Fruit fly (Drosophila melanogaster): ENCODE measurements around the gene Wdr37.

The Wdr37 gene

DNA sequence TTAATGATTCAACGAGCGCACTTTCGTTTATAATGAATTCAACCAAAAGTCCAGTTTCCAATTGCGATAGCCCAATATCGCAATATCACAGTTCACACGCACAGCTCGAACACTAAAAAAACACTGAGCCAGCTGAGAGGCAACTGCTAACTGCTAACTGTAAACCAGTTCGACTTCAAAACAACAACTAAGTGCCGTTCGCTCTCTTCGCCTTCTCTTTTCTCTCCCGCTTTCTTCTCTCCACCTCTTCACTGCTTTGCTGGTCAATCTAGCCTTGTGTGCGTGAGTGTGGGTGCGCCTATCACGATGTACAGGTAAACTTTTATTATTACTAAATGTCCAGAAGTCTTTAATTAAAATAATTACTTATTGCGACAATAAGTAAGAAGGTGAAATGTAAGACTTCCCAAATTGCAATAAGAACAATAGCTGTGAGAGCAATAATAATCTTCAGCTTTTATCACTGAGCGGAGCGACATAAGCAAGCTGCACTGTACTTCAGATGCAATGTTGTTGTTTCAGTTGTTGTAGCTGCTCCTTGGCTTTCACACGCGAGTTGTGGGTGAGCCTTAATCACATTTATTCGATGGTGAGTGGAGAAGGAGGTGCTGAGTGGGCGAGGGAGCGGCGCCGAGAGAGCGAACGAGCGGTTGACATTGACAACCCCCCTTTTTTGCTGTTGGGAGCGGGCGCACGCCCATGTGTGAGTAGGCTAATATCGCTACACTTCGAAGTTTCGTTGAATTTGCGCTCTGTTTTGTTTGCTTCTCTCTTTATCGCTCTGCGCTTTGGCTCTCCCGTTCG lies 5.5 kb downstream of the Wdr37 start, which contains the start of gene Vti1b (continued):
- TF ChIP-seq Dbx (GFP tag; IDR thresholded peaks at IDR 0.05) = peak; percentile 88
- TF ChIP-seq so (GFP tag; IDR thresholded peaks at IDR 0.05) = peak; percentile 93
- no peak for TF ChIP-seq knrl (GFP tag; IDR thresholded peaks at IDR 0.05; ENCODE audit: partially characterized antibody)
- peak; percentile 97 for TF ChIP-seq CG2712 (tag; optimal IDR thresholded peaks at IDR 0.05)
- TF ChIP-seq CG1529 (GFP tag; optimal IDR thresholded peaks at IDR 0.05) = peak; percentile 93
- peak; percentile 74 for TF ChIP-seq E2f2 (GFP tag; IDR thresholded peaks at IDR 0.05)
- TF ChIP-seq HLHmδ (GFP tag; optimal IDR thresholded peaks at IDR 0.05) = peak; percentile 62
- peak; percentile 61 for TF ChIP-seq CG15073 (GFP tag; optimal IDR thresholded peaks at IDR 0.05)
- peak; percentile 80 for TF ChIP-seq Camta (GFP tag; optimal IDR thresholded peaks at IDR 0.05)
- peak; percentile 83 for TF ChIP-seq al (GFP tag; IDR thresholded peaks at IDR 0.05)
- no peak for TF ChIP-seq CG8478 (optimal IDR thresholded peaks at IDR 0.05)
- no peak for TF ChIP-seq h (optimal IDR thresholded peaks at IDR 0.05)
- peak; percentile 58 for TF ChIP-seq abd-A (tag; optimal IDR thresholded peaks at IDR 0.05)
- peak; percentile 85 for TF ChIP-seq CG4617 (GFP tag; optimal IDR thresholded peaks at IDR 0.05; ENCODE audit: borderline replicate concordance)
- TF ChIP-seq ab (GFP tag; optimal IDR thresholded peaks at IDR 0.05) = peak; percentile 94
- TF ChIP-seq hbn (GFP tag; IDR thresholded peaks at IDR 0.05; ENCODE audit: partially characterized antibody) = 0 out of 2 replicates have a peak, but pooled peaks have one; percentile 35
- peak; percentile 90 for TF ChIP-seq CG12744 (GFP tag; optimal IDR thresholded peaks at IDR 0.05)
- TF ChIP-seq ci (GFP tag; IDR thresholded peaks at IDR 0.05) = peak; percentile 97
- TF ChIP-seq corto (GFP tag; optimal IDR thresholded peaks at IDR 0.05) = peak; percentile 75
- TF ChIP-seq org-1 (GFP tag; optimal IDR thresholded peaks at IDR 0.05) = peak; percentile 90
- peak; percentile 74 for TF ChIP-seq TFAM (GFP tag; optimal IDR thresholded peaks at IDR 0.05)
- TF ChIP-seq Doc3 (GFP tag; IDR thresholded peaks at IDR 0.05; ENCODE audit: partially characterized antibody) = no peak; the same call in 2 of the 3 replicates
- TF ChIP-seq CG17912 (GFP tag; optimal IDR thresholded peaks at IDR 0.05) = peak; percentile 60
- TF ChIP-seq CG11723 (GFP tag; optimal IDR thresholded peaks at IDR 0.05) = peak; percentile 92
- TF ChIP-seq CG18764 (GFP tag; optimal IDR thresholded peaks at IDR 0.05) = peak; percentile 79
- peak; percentile 94 for TF ChIP-seq HmgZ (tag; optimal IDR thresholded peaks at IDR 0.05)
- no peak for TF ChIP-seq hkb (optimal IDR thresholded peaks at IDR 0.05)
- TF ChIP-seq hkb (GFP tag; IDR thresholded peaks at IDR 0.05) = peak; percentile 91
- TF ChIP-seq her (GFP tag; optimal IDR thresholded peaks at IDR 0.05) = peak; percentile 85
- TF ChIP-seq zfh1 (GFP tag; IDR thresholded peaks at IDR 0.05) = peak; percentile 92
- peak; percentile 87 for TF ChIP-seq emc (GFP tag; optimal IDR thresholded peaks at IDR 0.05)
- TF ChIP-seq CG11695 (GFP tag; IDR thresholded peaks at IDR 0.05) = peak; percentile 91
- peak; percentile 95 for TF ChIP-seq slbo (GFP tag; IDR thresholded peaks at IDR 0.05)
- peak; percentile 83 for TF ChIP-seq CG31388 (GFP tag; optimal IDR thresholded peaks at IDR 0.05)
- TF ChIP-seq gem (tag; optimal IDR thresholded peaks at IDR 0.05) = peak; percentile 95
- peak in 1 of 3 experiments; percentile 89 for TF ChIP-seq Stat92E (GFP tag; optimal IDR thresholded peaks at IDR 0.05)
- TF ChIP-seq CG31365 (tag; optimal IDR thresholded peaks at IDR 0.05) = peak; percentile 83
- peak; percentile 92 for TF ChIP-seq CG32767 (GFP tag; IDR thresholded peaks at IDR 0.05)
- TF ChIP-seq CG18599 (GFP tag; optimal IDR thresholded peaks at IDR 0.05) = peak; percentile 95
- peak; percentile 55 for TF ChIP-seq Sry-β (GFP tag; optimal IDR thresholded peaks at IDR 0.05)
- peak; percentile 89 for TF ChIP-seq CG6813 (GFP tag; optimal IDR thresholded peaks at IDR 0.05)
- no peak for TF ChIP-seq tna (GFP tag; IDR thresholded peaks at IDR 0.05; ENCODE audit: partially characterized antibody)
- peak; percentile 95 for TF ChIP-seq NfI (GFP tag; optimal IDR thresholded peaks at IDR 0.05)
- TF ChIP-seq onecut (GFP tag; IDR thresholded peaks at IDR 0.05) = peak; percentile 89
- peak; percentile 69 for TF ChIP-seq CG2116 (GFP tag; optimal IDR thresholded peaks at IDR 0.05)
- peak; percentile 70 for TF ChIP-seq Myb (GFP tag; optimal IDR thresholded peaks at IDR 0.05)
- TF ChIP-seq chinmo (GFP tag; IDR thresholded peaks at IDR 0.05; ENCODE audit: partially characterized antibody) = peak; percentile 88; the same call in 2 of the 4 replicates
- peak; percentile 96 for TF ChIP-seq CG4424 (GFP tag; optimal IDR thresholded peaks at IDR 0.05)
- TF ChIP-seq chm (GFP tag; IDR thresholded peaks at IDR 0.05) = peak; percentile 90
